Worm (Caenorhabditis elegans): ENCODE data around the gene F09E5.11.
"Not testable (repeated sequence)": the region's sequence is repeated elsewhere in the genome, so short reads cannot be mapped to it uniquely, and the experiment has no call there.

Gene F09E5.11

ce11 chrII:5377467-5378238 lies 19.7 kb upstream of the F09E5.11 start, which contains the start of gene prdx-2:
Gene prdx-2, plus strand, starts transcription at chrII:5378195.
- no peak for TF ChIP-seq him-1 (tag; optimal IDR thresholded peaks at IDR 0.05)

DNA sequence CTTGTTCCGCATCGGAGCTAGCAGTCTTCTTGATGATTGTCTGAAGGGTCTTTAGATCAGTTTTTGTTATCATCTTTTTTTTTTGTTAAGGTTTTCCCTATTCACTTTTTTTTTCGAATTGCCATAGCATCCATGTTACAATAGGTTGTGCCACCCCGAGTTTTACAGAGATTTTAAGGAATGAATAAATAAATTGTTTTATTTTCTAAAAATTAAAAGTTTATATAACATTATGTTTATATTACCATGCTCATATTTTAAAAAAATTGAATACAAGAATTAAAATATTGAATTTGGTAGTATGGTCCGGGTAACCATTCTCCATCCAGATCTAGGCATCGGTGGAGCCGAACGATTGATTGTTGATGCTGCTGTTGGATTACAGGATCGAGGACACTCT lies 17.0 kb upstream of the F09E5.11 start, which contains the start of gene algn-2:
algn-2 (plus strand) TSS at position 301 of the 400 bp plus-strand sequence.
- no peak for TF ChIP-seq him-1 (tag; optimal IDR thresholded peaks at IDR 0.05)
- TF ChIP-seq dao-5 (tag; optimal IDR thresholded peaks at IDR 0.05), result no peak
- TF ChIP-seq W03F9.2 (tag; optimal IDR thresholded peaks at IDR 0.05), result no peak

DNA sequence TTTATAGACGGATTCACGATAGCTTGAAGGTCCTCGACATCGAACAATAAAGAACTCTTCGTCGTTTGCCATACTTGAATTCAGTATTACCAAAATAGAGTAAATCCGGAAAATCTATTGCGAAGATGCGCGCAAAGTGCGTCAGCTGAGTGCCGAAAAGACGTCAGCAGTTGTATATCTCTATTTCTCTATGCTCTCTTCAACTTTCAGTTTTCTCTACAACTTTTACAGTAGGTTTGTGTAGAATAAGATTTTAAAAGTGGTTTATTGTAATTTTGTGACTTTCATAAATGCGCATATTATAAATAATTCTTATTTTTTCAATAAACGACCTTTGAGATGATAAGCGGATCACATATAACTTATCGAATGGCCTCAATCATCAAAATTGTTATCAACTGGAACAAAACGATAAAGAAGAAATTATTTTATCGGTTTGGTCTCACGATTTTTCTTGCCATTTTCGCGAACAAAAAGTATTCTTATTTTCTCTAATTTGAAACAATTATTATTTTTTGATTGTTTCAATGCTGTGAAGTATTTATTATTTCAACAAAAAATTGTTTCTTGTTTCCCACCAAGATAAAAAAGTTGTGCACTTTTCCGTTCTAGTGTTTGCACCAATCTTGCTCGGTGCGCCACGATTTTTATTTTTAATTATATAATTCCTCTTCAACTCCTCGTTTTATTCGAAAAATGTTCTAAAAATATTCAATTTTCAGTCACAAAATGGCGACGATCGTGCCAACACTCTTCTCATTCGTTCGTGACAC lies 15.5 kb upstream of the F09E5.11 start, which contains the start of the genes agt-2 and F09E5.3:
agt-2 (minus strand) TSS at position 553 of the 773 bp plus-strand sequence.
F09E5.3 (plus strand) TSS at position 723 of the 773 bp plus-strand sequence.
- TF ChIP-seq him-1 (tag; optimal IDR thresholded peaks at IDR 0.05) (no peak), dao-5 (tag; optimal IDR thresholded peaks at IDR 0.05) (no peak), W03F9.2 (tag; optimal IDR thresholded peaks at IDR 0.05) (peak; percentile 89)

- TF ChIP-seq him-1 (tag; optimal IDR thresholded peaks at IDR 0.05) (no peak), dao-5 (tag; optimal IDR thresholded peaks at IDR 0.05) (no peak), W03F9.2 (tag; optimal IDR thresholded peaks at IDR 0.05) (no peak)
Measured at ce11 chrII:5370641-5371040, 12.7 kb upstream of the F09E5.11 start, which contains the start of gene F09E5.12. Gene F09E5.12, minus strand, starts transcription at chrII:5370741.

- TF ChIP-seq him-1 (tag; optimal IDR thresholded peaks at IDR 0.05) (no peak), W03F9.2 (tag; optimal IDR thresholded peaks at IDR 0.05) (no peak)
Measured at ce11 chrII:5365645-5366044, 7.7 kb upstream of the F09E5.11 start, which contains the start of gene F09E5.16. Gene F09E5.16, minus strand, starts transcription at chrII:5365745.

DNA sequence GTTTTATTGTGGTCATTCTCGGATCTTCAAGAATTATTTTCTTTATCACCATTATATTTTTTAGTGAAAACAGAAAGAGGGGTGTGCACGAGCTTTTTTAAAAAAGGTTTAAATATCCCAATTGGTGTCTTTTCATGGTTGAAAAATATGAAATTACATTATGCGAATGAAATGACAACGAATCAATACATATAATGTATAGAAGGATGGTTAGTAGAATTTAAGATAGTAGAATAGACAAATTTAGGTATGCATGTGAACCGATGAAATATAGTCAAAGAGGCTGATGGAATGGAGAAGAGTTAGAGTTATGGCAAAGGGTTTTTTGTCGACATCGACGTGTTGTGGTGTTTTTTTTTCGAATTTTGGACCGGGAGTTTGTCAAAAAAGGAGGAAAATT lies 6.5 kb upstream of the F09E5.11 start:
- TF ChIP-seq dao-5 (tag; optimal IDR thresholded peaks at IDR 0.05) (no peak), him-1 (tag; optimal IDR thresholded peaks at IDR 0.05) (no peak), W03F9.2 (tag; optimal IDR thresholded peaks at IDR 0.05) (no peak)

DNA sequence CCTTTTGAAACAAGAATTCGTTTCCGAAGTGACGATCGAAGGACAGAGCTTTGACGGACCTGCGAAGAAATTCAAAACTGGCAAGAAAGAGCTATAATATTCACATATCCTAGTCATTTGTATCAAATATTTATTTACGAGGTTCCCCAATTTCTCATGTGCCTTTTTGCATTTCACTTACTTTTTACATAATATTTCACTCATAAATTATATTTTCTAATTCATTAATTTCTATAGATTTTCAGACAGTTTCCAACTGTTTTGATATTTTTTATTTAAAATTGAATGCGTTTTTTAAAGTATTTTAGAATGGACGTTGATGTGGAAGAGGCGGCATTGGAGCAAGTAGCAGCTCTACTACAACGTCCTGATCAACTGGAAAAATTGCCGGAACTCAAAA lies 1.3 kb upstream of the F09E5.11 start, which contains the start of gene sec-6:
sec-6 (plus strand) TSS at position 301 of the 400 bp plus-strand sequence.
- TF ChIP-seq dao-5 (tag; optimal IDR thresholded peaks at IDR 0.05) (no peak), him-1 (tag; optimal IDR thresholded peaks at IDR 0.05) (no peak), W03F9.2 (tag; optimal IDR thresholded peaks at IDR 0.05) (no peak)

DNA sequence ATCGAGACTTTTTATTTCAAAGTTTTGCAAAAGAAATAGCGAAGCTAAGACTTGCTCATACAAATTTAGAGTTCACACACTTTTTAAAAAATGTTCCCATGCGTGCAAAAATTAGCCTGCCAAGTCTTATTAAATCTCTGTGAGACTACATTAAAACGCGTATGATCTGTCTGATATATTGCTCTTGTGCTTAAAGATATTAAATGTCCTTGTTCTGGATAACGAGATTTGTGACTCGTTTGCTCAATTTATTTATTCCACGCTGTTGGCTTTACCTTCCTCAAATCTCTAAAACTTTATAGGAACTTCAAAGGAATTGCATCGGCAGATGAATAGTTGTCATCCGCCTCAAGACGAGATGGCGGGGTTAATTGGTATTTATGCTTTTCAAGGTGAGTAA lies 2.6 kb downstream of the F09E5.11 start, which contains the start of gene srg-69:
srg-69 (plus strand) TSS at position 301 of the 400 bp plus-strand sequence.
- TF ChIP-seq dao-5 (tag; optimal IDR thresholded peaks at IDR 0.05), result no peak
- no peak for TF ChIP-seq W03F9.2 (tag; optimal IDR thresholded peaks at IDR 0.05)
- no peak for TF ChIP-seq him-1 (tag; optimal IDR thresholded peaks at IDR 0.05)

DNA sequence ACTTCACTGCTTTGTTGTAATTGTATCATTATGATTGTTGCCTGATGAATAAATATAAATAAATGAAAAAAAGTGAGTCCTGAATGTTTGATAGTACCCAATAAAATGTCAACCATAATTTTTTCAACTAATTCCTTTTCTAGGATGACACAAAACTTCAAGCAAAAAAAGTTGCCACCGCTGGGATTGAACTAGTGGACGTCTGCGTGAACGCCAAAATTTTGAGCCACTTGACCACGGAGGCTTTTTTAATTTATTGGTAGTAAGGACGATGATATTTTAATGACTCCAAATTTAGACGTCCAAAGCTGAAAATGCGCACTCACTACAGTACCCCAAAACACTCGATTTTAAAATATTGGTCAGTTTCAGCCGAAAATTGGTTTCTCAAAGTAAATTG lies 4.3 kb downstream of the F09E5.11 start:
- TF ChIP-seq W03F9.2 (tag; optimal IDR thresholded peaks at IDR 0.05), result no peak
- no peak for TF ChIP-seq him-1 (tag; optimal IDR thresholded peaks at IDR 0.05)
- TF ChIP-seq dao-5 (tag; optimal IDR thresholded peaks at IDR 0.05), result peak; percentile 46

- TF ChIP-seq him-1 (tag; optimal IDR thresholded peaks at IDR 0.05) (no peak), dao-5 (tag; optimal IDR thresholded peaks at IDR 0.05) (no peak), W03F9.2 (tag; optimal IDR thresholded peaks at IDR 0.05) (no peak)
Measured at ce11 chrII:5351799-5352198, 6.2 kb downstream of the F09E5.11 start, which contains the start of gene F09E5.7. Gene F09E5.7, plus strand, starts transcription at chrII:5352099.

DNA sequence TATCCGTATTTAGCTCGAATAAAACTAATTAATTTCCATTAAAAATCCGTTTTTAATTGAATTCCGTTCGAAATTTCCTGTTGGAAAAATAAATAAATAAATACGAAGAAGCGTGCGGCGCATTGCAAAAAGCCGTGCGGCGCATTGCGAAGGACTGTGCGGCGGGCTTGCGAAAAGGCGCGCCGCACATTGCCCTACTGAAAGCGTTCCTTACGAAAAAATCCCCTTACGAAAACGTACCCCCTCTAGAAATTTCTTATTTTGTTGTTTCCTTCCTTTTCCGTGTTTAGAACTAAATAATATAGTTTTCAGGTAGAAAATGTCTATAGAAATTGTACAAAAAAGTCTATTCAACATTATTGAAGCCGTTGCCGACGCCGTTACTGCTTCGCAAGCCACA lies 7.6 kb downstream of the F09E5.11 start, which contains the start of gene F09E5.8:
F09E5.8 (plus strand) TSS at position 313 of the 400 bp plus-strand sequence.
- TF ChIP-seq W03F9.2, him-1, dao-5 (tag; optimal IDR thresholded peaks at IDR 0.05): not testable (repeated sequence)

ce11 chrII:5344775-5345174 lies 13.2 kb downstream of the F09E5.11 start, which contains the start of gene F09E5.14:
Gene F09E5.14, minus strand, starts transcription at chrII:5344875.
- TF ChIP-seq W03F9.2 (tag; optimal IDR thresholded peaks at IDR 0.05), result no peak
- TF ChIP-seq dao-5 (tag; optimal IDR thresholded peaks at IDR 0.05), result no peak
- no peak for TF ChIP-seq him-1 (tag; optimal IDR thresholded peaks at IDR 0.05)

DNA sequence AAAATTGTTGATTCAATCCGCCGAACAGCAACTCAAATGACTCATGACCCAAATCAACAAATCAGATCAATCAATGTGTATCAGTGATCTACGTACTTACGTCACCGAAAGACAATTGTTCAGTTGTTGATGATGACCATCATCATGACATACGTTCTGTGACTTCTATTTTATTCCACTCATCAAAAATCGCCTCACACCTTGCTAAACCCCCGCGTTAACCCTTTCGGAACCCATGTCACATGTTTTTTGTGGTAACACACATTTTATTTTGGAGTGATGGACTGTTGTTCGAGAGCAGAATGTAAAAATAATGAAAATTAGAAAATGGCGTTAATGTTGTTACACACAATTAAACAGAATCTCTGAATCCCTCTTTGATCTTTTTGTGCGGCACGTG lies 15.6 kb downstream of the F09E5.11 start:
- TF ChIP-seq W03F9.2 (tag; optimal IDR thresholded peaks at IDR 0.05) (no peak), him-1 (tag; optimal IDR thresholded peaks at IDR 0.05) (no peak), dao-5 (tag; optimal IDR thresholded peaks at IDR 0.05) (no peak)
